Fruit fly (Drosophila melanogaster): ENCODE results near the gene GABA-B-R3.

DNA sequence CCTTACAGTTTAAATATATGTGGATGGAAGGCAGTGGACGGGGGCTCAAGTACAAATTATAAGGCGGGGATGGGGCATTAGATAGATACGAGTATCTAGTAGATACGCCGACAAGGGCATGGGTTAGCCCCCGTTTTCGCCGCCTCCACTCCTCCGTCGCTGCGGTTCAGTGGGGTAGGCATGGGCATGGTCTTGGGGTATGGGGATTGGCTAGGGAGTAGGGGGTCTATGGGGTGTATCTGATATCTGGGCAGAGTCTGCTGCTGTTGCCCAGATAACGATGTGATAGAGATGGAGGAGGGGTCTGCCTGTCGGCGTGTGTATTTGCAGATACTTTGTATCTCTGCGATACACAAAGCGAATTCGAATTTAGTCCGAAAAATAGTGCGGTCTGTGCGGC lies 40.2 kb downstream of the GABA-B-R3 start:
- TF ChIP-seq h (GFP tag; optimal IDR thresholded peaks at IDR 0.05) (no peak), Abd-B (GFP tag; optimal IDR thresholded peaks at IDR 0.05) (no peak), brk (GFP tag; optimal IDR thresholded peaks at IDR 0.05) (no peak), Dfd (GFP tag; optimal IDR thresholded peaks at IDR 0.05) (no peak), lola (GFP tag; optimal IDR thresholded peaks at IDR 0.05) (no peak), foxo (GFP tag; optimal IDR thresholded peaks at IDR 0.05) (no peak), Hnf4 (GFP tag; optimal IDR thresholded peaks at IDR 0.05) (no peak)
